3 worm cellular contexts compared by ENCODE assay signal in the genomic region with DNA sequence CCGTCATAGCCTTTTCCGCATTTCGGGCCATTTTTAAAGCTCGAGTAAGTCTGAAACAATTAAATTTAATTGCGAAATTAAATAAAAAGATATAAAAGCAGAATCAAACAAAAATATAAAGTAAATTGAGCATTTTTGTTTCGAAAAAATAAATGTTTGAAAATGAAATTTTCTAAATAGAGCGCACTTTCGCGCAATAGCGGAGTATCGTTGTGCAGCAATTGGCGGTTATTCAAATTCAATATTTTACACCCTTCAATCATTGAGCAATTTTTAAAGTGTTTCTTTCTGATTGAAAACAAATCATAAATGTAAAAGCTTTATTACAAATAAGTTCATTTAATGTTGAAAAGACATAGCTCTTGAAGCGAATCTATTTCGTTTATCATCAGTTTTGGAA.
TF ChIP-seq lines count a peak whose summit lies in the region.

A gene (minus strand): TSS at position 50 of the 400 bp plus-strand sequence.

TF ChIP-seq in whole organism, L2 larva, 48 proteins besides CTCF, POLR2A, EP300 and RAD21 (continued from another document):
- TF ChIP-seq elt-3 (tag; optimal IDR thresholded peaks at IDR 0.05; lab: Kevin White, UChicago) (no peak), mab-5 (tag; optimal IDR thresholded peaks at IDR 0.05; lab: Kevin White, UChicago) (peak; percentile 52), ZK546.5 (tag; optimal IDR thresholded peaks at IDR 0.05; lab: Kevin White, UChicago) (peak; percentile 6), nhr-10 (tag; optimal IDR thresholded peaks at IDR 0.05; lab: Kevin White, UChicago) (no peak), nhr-6 (tag; optimal IDR thresholded peaks at IDR 0.05; lab: Kevin White, UChicago) (no peak), lin-11 (tag; optimal IDR thresholded peaks at IDR 0.05; lab: Kevin White, UChicago) (no peak), F13H6.1 (tag; optimal IDR thresholded peaks at IDR 0.05; lab: Kevin White, UChicago) (peak; percentile 32), ztf-1 (GFP tag; conservative IDR thresholded peaks at IDR 0.05; lab: Robert Waterston, UW) (no peak), nhr-21 (tag; optimal IDR thresholded peaks at IDR 0.05; lab: Kevin White, UChicago) (peak; percentile 50), peb-1 (tag; optimal IDR thresholded peaks at IDR 0.05; lab: Kevin White, UChicago) (no peak), egl-27 (tag; optimal IDR thresholded peaks at IDR 0.05; lab: Kevin White, UChicago) (no peak), sem-4 (tag; optimal IDR thresholded peaks at IDR 0.05; lab: Kevin White, UChicago) (no peak), blmp-1 (tag; optimal IDR thresholded peaks at IDR 0.05; lab: Kevin White, UChicago; ENCODE audit: insufficient read depth) (peak; percentile 48), sma-3 (GFP tag; optimal IDR thresholded peaks at IDR 0.05; lab: Kevin White, UChicago) (peak; percentile 41), skn-1 (tag; optimal IDR thresholded peaks at IDR 0.05; lab: Kevin White, UChicago) (no peak), gmeb-1 (tag; optimal IDR thresholded peaks at IDR 0.05; lab: Kevin White, UChicago) (peak; percentile 96), Y55F3AM.14 (GFP tag; optimal IDR thresholded peaks at IDR 0.05; lab: Kevin White, UChicago) (no peak), lin-13 (GFP tag; optimal IDR thresholded peaks at IDR 0.05; lab: Kevin White, UChicago) (peak; percentile 75), unc-39 (tag; optimal IDR thresholded peaks at IDR 0.05; lab: Kevin White, UChicago) (no peak), dmd-4 (tag; optimal IDR thresholded peaks at IDR 0.05; lab: Kevin White, UChicago) (no peak), nhr-23 (tag; optimal IDR thresholded peaks at IDR 0.05; lab: Kevin White, UChicago) (no peak), unc-55 (GFP tag; optimal IDR thresholded peaks at IDR 0.05; lab: Kevin White, UChicago) (peak; percentile 91), nhr-77 (tag; optimal IDR thresholded peaks at IDR 0.05; lab: Kevin White, UChicago) (no peak), ceh-82 (tag; optimal IDR thresholded peaks at IDR 0.05; lab: Kevin White, UChicago) (no peak), ztf-11 (tag; optimal IDR thresholded peaks at IDR 0.05; lab: Kevin White, UChicago) (no peak), alr-1 (tag; optimal IDR thresholded peaks at IDR 0.05; lab: Kevin White, UChicago) (no peak)
TF ChIP-seq in whole organism, L2 larva: peak in this region for 16.

TF ChIP-seq in whole organism, L4 larva, 104 proteins besides CTCF, POLR2A, EP300 and RAD21 (continued from another document):
- TF ChIP-seq egl-27 (tag; optimal IDR thresholded peaks at IDR 0.05; lab: Kevin White, UChicago) = no peak
- no peak for TF ChIP-seq nhr-76 (tag; optimal IDR thresholded peaks at IDR 0.05; lab: Kevin White, UChicago)
- TF ChIP-seq nhr-77 (tag; optimal IDR thresholded peaks at IDR 0.05; lab: Kevin White, UChicago) = peak; percentile 60
- peak; percentile 53 for TF ChIP-seq nhr-28 (tag; optimal IDR thresholded peaks at IDR 0.05; lab: Kevin White, UChicago)
- no peak for TF ChIP-seq cey-2 (tag; optimal IDR thresholded peaks at IDR 0.05; lab: Kevin White, UChicago; ENCODE audit: borderline replicate concordance, insufficient read depth)
- peak in 1 of 2 experiments; percentile 86 for TF ChIP-seq lsy-2 (tag; optimal IDR thresholded peaks at IDR 0.05; lab: Kevin White, UChicago)
- no peak for TF ChIP-seq ceh-44 (GFP tag; IDR thresholded peaks at IDR 0.05; lab: Robert Waterston, UW)

TF ChIP-seq in whole organism, mixed stage, embryonic, 35 proteins besides CTCF, POLR2A, EP300 and RAD21 (continued from another document):
- TF ChIP-seq unc-62 (GFP tag; optimal IDR thresholded peaks at IDR 0.05; lab: Kevin White, UChicago) = no peak
